Worm (Caenorhabditis elegans): ENCODE data around the gene kin-20.

ce11 chrX:15309138-15309537 lies 31.6 kb upstream of the kin-20 start, which contains the start of gene nhr-91:
- TF ChIP-seq hlh-1 (tag; optimal IDR thresholded peaks at IDR 0.05), result no peak
- TF ChIP-seq lin-13 (tag; optimal IDR thresholded peaks at IDR 0.05), result no peak
- no peak for TF ChIP-seq ztf-11 (tag; optimal IDR thresholded peaks at IDR 0.05)
- no peak for TF ChIP-seq snpc-4 (tag; optimal IDR thresholded peaks at IDR 0.05)
- TF ChIP-seq elt-3 (tag; optimal IDR thresholded peaks at IDR 0.05), result no peak
- TF ChIP-seq lsy-2 (tag; optimal IDR thresholded peaks at IDR 0.05), result no peak
- TF ChIP-seq elt-1 (tag; optimal IDR thresholded peaks at IDR 0.05; ENCODE audit: borderline replicate concordance, insufficient read depth), result no peak
- no peak for TF ChIP-seq unc-39 (tag; optimal IDR thresholded peaks at IDR 0.05)
- TF ChIP-seq ces-1 (GFP tag; optimal IDR thresholded peaks at IDR 0.05), result no peak
- no peak for TF ChIP-seq nhr-76 (tag; optimal IDR thresholded peaks at IDR 0.05)
- TF ChIP-seq pha-4 (tag; optimal IDR thresholded peaks at IDR 0.05), result no peak
- no peak for TF ChIP-seq M03D4.4 (tag; optimal IDR thresholded peaks at IDR 0.05)

Data from whole organism, mixed stage, embryonic.